Fruit fly (Drosophila melanogaster): ENCODE data around the gene nsl1.

The nsl1 gene

dm6 chr3R:15793372-15793802 lies at the start of gene nsl1:
Gene nsl1 (plus strand): TSS chr3R:15793782.
- TF ChIP-seq CTCF (optimal IDR thresholded peaks at IDR 0.05) (peak; percentile 20 to 32), CG8478 (optimal IDR thresholded peaks at IDR 0.05) (no peak)

- TF ChIP-seq CG8478 (optimal IDR thresholded peaks at IDR 0.05) (no peak), CTCF (optimal IDR thresholded peaks at IDR 0.05) (no peak)
Observed at dm6 chr3R:15744354-15744753, 49.2 kb upstream of the nsl1 start, which contains the start of gene CG4520. Gene CG4520 (plus strand): TSS chr3R:15744654.

- TF ChIP-seq CTCF (optimal IDR thresholded peaks at IDR 0.05) (no peak), CG8478 (optimal IDR thresholded peaks at IDR 0.05) (no peak)
Observed at dm6 chr3R:15762815-15763214, 30.8 kb upstream of the nsl1 start, which contains the start of gene CG12784. Gene CG12784 (plus strand): TSS chr3R:15763115.

- no peak for TF ChIP-seq CTCF (optimal IDR thresholded peaks at IDR 0.05)
- TF ChIP-seq CG8478 (optimal IDR thresholded peaks at IDR 0.05), result no peak
Observed at dm6 chr3R:15767338-15767737, 26.2 kb upstream of the nsl1 start, which contains the start of gene CG5623. Gene CG5623 (minus strand): TSS chr3R:15767438.

dm6 chr3R:15768900-15769299 lies 24.7 kb upstream of the nsl1 start:
- TF ChIP-seq CG8478 (optimal IDR thresholded peaks at IDR 0.05) (no peak), CTCF (optimal IDR thresholded peaks at IDR 0.05) (no peak)

dm6 chr3R:15774128-15774527 lies 19.5 kb upstream of the nsl1 start, which contains the start of gene Ttc26:
Gene Ttc26 (plus strand): TSS chr3R:15774416.
- TF ChIP-seq CTCF (optimal IDR thresholded peaks at IDR 0.05) (no peak), CG8478 (optimal IDR thresholded peaks at IDR 0.05) (no peak)

- TF ChIP-seq CG8478 (optimal IDR thresholded peaks at IDR 0.05) (no peak), CTCF (optimal IDR thresholded peaks at IDR 0.05) (no peak)
Observed at dm6 chr3R:15775242-15775641, 18.3 kb upstream of the nsl1 start, which contains the start of gene CG45207. Gene CG45207 (minus strand): TSS chr3R:15775342.

- TF ChIP-seq CTCF (optimal IDR thresholded peaks at IDR 0.05), result no peak
- no peak for TF ChIP-seq CG8478 (optimal IDR thresholded peaks at IDR 0.05)
Observed at dm6 chr3R:15779505-15779904, 14.1 kb upstream of the nsl1 start, which contains the start of gene CG5614. Gene CG5614 (plus strand): TSS chr3R:15779805.

dm6 chr3R:15784298-15784697 lies 9.3 kb upstream of the nsl1 start:
- TF ChIP-seq CTCF (optimal IDR thresholded peaks at IDR 0.05) (no peak), CG8478 (optimal IDR thresholded peaks at IDR 0.05) (no peak)

dm6 chr3R:15786538-15786937 lies 7.0 kb upstream of the nsl1 start, which contains the start of gene CG9590:
Gene CG9590 (plus strand): TSS chr3R:15786703.
- TF ChIP-seq CG8478 (optimal IDR thresholded peaks at IDR 0.05) (no peak), CTCF (optimal IDR thresholded peaks at IDR 0.05) (no peak)

dm6 chr3R:15788221-15788620 lies 5.4 kb upstream of the nsl1 start, which contains the start of gene Uros2:
Gene Uros2 (plus strand): TSS chr3R:15788521.
- TF ChIP-seq CTCF (optimal IDR thresholded peaks at IDR 0.05) (no peak), CG8478 (optimal IDR thresholded peaks at IDR 0.05) (no peak)

dm6 chr3R:15792427-15792826 lies 1.2 kb upstream of the nsl1 start, which contains the start of gene Acyp2:
Gene Acyp2 (plus strand): TSS chr3R:15792688.
- TF ChIP-seq CTCF (optimal IDR thresholded peaks at IDR 0.05), result peak in 1 of 2 experiments; percentile 44
- no peak for TF ChIP-seq CG8478 (optimal IDR thresholded peaks at IDR 0.05)

dm6 chr3R:15794258-15794727 lies 711 bp downstream of the nsl1 start:
- TF ChIP-seq CG8478 (optimal IDR thresholded peaks at IDR 0.05) (no peak), CTCF (optimal IDR thresholded peaks at IDR 0.05) (no peak)

- TF ChIP-seq CTCF (optimal IDR thresholded peaks at IDR 0.05) (no peak), CG8478 (optimal IDR thresholded peaks at IDR 0.05) (no peak)
Observed at dm6 chr3R:15802006-15802405, 8.4 kb downstream of the nsl1 start, which contains the start of gene CG9593. Gene CG9593 (plus strand): TSS chr3R:15802275.

- TF ChIP-seq CG8478 (optimal IDR thresholded peaks at IDR 0.05) (no peak), CTCF (optimal IDR thresholded peaks at IDR 0.05) (peak in 1 of 2 experiments; percentile 58)
Observed at dm6 chr3R:15803502-15804461, 10.2 kb downstream of the nsl1 start, which contains the start of gene alpha-Man-IIb. Gene alpha-Man-IIb (plus strand): TSS chr3R:15804248.
